Worm (Caenorhabditis elegans) whole organism, late embryonic: ENCODE data around the gene kel-1.
A peak's percentile ranks its signal among the peaks of the same experiment; 100 is the strongest.

ENCODE experiments used
- F13H6.1 ChIP-seq: sonication (generic microtip); optimal IDR thresholded peaks from 2 replicates; lab custom pipeline; 2016; ENCODE audit warnings: missing genetic modification characterization, missing compliant biosample characterization
- T23F11.4 ChIP-seq: fragments of 200-800 bp; sonication (Bioruptor generic); optimal IDR thresholded peaks from 2 replicates; lab custom pipeline; 2018; ENCODE audit warnings: mild to moderate bottlenecking, missing genetic modification characterization, missing compliant biosample characterization
- ama-1 ChIP-seq: fragments of 150-350 bp; optimal IDR thresholded peaks from 2 replicates; lab custom pipeline; 2014
- ceh-18 ChIP-seq: sonication (generic microtip); optimal IDR thresholded peaks from 2 replicates; lab custom pipeline; 2016; ENCODE audit warnings: missing genetic modification characterization, missing compliant biosample characterization
- ceh-22 ChIP-seq: sonication (generic microtip); optimal IDR thresholded peaks from 2 replicates; lab custom pipeline; 2017; ENCODE audit warnings: missing biosample characterization, missing genetic modification characterization
- ceh-30 ChIP-seq: fragments of 150-350 bp; optimal IDR thresholded peaks from 2 replicates; lab custom pipeline; 2014; ENCODE audit warnings: missing biosample characterization, missing genetic modification characterization
- ceh-31 ChIP-seq: sonication (generic microtip); optimal IDR thresholded peaks from 2 replicates; lab custom pipeline; 2016; ENCODE audit warnings: missing genetic modification characterization, missing compliant biosample characterization
- ceh-45 ChIP-seq: fragments of 200-800 bp; sonication (Bioruptor generic); IDR thresholded peaks from 2 replicates; pipeline ENCODE4 v1.3.6; 2022; ENCODE audit warnings: missing genetic modification reagents, missing genetic modification characterization, missing compliant biosample characterization
- ceh-9 ChIP-seq: sonication (generic microtip); optimal IDR thresholded peaks from 2 replicates; lab custom pipeline; 2016; ENCODE audit warnings: mild to moderate bottlenecking, missing genetic modification characterization, inconsistent platforms, missing compliant biosample characterization
- che-1 ChIP-seq: sonication (generic microtip); optimal IDR thresholded peaks from 2 replicates; lab custom pipeline; 2016; ENCODE audit warnings: mild to moderate bottlenecking, missing genetic modification characterization, missing compliant biosample characterization
- dmd-4 ChIP-seq: sonication (generic microtip); optimal IDR thresholded peaks from 2 replicates; lab custom pipeline; 2016; ENCODE audit warnings: borderline replicate concordance, missing genetic modification characterization, missing compliant biosample characterization
- dve-1 ChIP-seq: sonication (generic microtip); optimal IDR thresholded peaks from 2 replicates; lab custom pipeline; 2017; ENCODE audit warnings: antibody characterized with exemption, mild to moderate bottlenecking, missing genetic modification characterization, missing compliant biosample characterization
- ets-4 ChIP-seq: sonication (generic microtip); optimal IDR thresholded peaks from 2 replicates; lab custom pipeline; 2016; ENCODE audit warnings: missing genetic modification characterization, missing compliant biosample characterization
- fax-1 ChIP-seq: sonication (generic microtip); optimal IDR thresholded peaks from 2 replicates; lab custom pipeline; 2016; ENCODE audit warnings: missing genotype, missing genetic modification characterization, missing compliant biosample characterization
- gmeb-2 ChIP-seq: sonication (generic microtip); optimal IDR thresholded peaks from 2 replicates; lab custom pipeline; 2016; ENCODE audit warnings: missing genetic modification characterization, inconsistent platforms, missing compliant biosample characterization
- hlh-13 ChIP-seq: fragments of 200-800 bp; sonication (Bioruptor generic); optimal IDR thresholded peaks from 2 replicates; lab custom pipeline; 2018; ENCODE audit warnings: mild to moderate bottlenecking, missing genetic modification characterization, missing compliant biosample characterization
- hlh-15 ChIP-seq: sonication (generic microtip); optimal IDR thresholded peaks from 2 replicates; lab custom pipeline; 2016; ENCODE audit warnings: missing genetic modification characterization, missing compliant biosample characterization
- hlh-30 ChIP-seq: sonication (generic microtip); optimal IDR thresholded peaks from 2 replicates; lab custom pipeline; 2017; ENCODE audit warnings: antibody characterized with exemption, missing genetic modification characterization, missing compliant biosample characterization; ENCODE audit not compliant: insufficient read depth
- hlh-6 ChIP-seq: sonication (generic microtip); optimal IDR thresholded peaks from 2 replicates; lab custom pipeline; 2016; ENCODE audit warnings: missing genotype, missing genetic modification characterization, missing compliant biosample characterization
- hlh-8 ChIP-seq: sonication (generic microtip); optimal IDR thresholded peaks from 2 replicates; lab custom pipeline; 2016; ENCODE audit warnings: missing genotype, missing genetic modification characterization, missing compliant biosample characterization
- lim-6 ChIP-seq: sonication (generic microtip); optimal IDR thresholded peaks from 2 replicates; lab custom pipeline; 2016; ENCODE audit warnings: missing genetic modification characterization, missing compliant biosample characterization
- lin-11 ChIP-seq: fragments of 200-800 bp; sonication (Bioruptor generic); optimal IDR thresholded peaks from 2 replicates; lab custom pipeline; 2018; ENCODE audit warnings: mild to moderate bottlenecking, missing genetic modification characterization, missing compliant biosample characterization
- madf-2 ChIP-seq: sonication (generic microtip); optimal IDR thresholded peaks from 2 replicates; lab custom pipeline; 2017; ENCODE audit warnings: missing genetic modification characterization, missing compliant biosample characterization
- nfya-1 ChIP-seq: sonication (generic microtip); optimal IDR thresholded peaks from 2 replicates; lab custom pipeline; 2017; ENCODE audit warnings: missing genetic modification characterization, mild to moderate bottlenecking, missing compliant biosample characterization, antibody characterized with exemption, moderate library complexity
- odd-2 ChIP-seq: sonication (generic microtip); optimal IDR thresholded peaks from 2 replicates; lab custom pipeline; 2017; ENCODE audit warnings: antibody characterized with exemption, mild to moderate bottlenecking, missing genetic modification characterization, missing compliant biosample characterization
- pag-3 ChIP-seq: sonication (generic microtip); optimal IDR thresholded peaks from 2 replicates; lab custom pipeline; 2016; ENCODE audit warnings: missing compliant biosample characterization, missing genetic modification characterization, borderline replicate concordance
- pat-9 ChIP-seq: fragments of 200-800 bp; sonication (Bioruptor generic); optimal IDR thresholded peaks from 2 replicates; lab custom pipeline; 2018; ENCODE audit warnings: mild to moderate bottlenecking, missing genetic modification characterization, moderate library complexity, missing compliant biosample characterization
- pqm-1 ChIP-seq: sonication (generic microtip); optimal IDR thresholded peaks from 2 replicates; lab custom pipeline; 2016; ENCODE audit warnings: missing genetic modification characterization, missing compliant biosample characterization
- sdc-2 ChIP-seq: sonication (generic microtip); optimal IDR thresholded peaks from 2 replicates; lab custom pipeline; 2016; ENCODE audit warnings: missing genotype, missing genetic modification characterization, missing compliant biosample characterization
- sox-2 ChIP-seq: fragments of 200-800 bp; sonication (Bioruptor generic); IDR thresholded peaks from 2 replicates; pipeline ENCODE4 v1.3.6; 2022; ENCODE audit warnings: missing genetic modification reagents, missing genetic modification characterization, missing compliant biosample characterization
- tbx-2 ChIP-seq: sonication (generic microtip); optimal IDR thresholded peaks from 2 replicates; lab custom pipeline; 2016; ENCODE audit warnings: missing genetic modification characterization, missing compliant biosample characterization
- unc-42 ChIP-seq: sonication (generic microtip); optimal IDR thresholded peaks from 2 replicates; lab custom pipeline; 2016; ENCODE audit warnings: missing genotype, missing genetic modification characterization, missing compliant biosample characterization
- unc-55 ChIP-seq: sonication (generic microtip); optimal IDR thresholded peaks from 2 replicates; lab custom pipeline; 2017; ENCODE audit warnings: missing biosample characterization, missing genetic modification reagents, missing genetic modification characterization
- unc-86 ChIP-seq: sonication (generic microtip); optimal IDR thresholded peaks from 2 replicates; lab custom pipeline; 2016; ENCODE audit warnings: missing genetic modification characterization, missing compliant biosample characterization
- zip-5 ChIP-seq: sonication (generic microtip); optimal IDR thresholded peaks from 2 replicates; lab custom pipeline; 2016; ENCODE audit warnings: missing genetic modification characterization, missing compliant biosample characterization
- ztf-16 ChIP-seq: sonication (generic microtip); optimal IDR thresholded peaks from 2 replicates; lab custom pipeline; 2017; ENCODE audit warnings: missing genetic modification characterization, missing compliant biosample characterization

kel-1 gene

ce11 chrII:11680220-11680619 is 8.5 kb upstream of the kel-1 start:
- no peak for TF ChIP-seq unc-42 (tag; lab: Kevin White, UChicago)
- TF ChIP-seq ztf-16 (tag; lab: Kevin White, UChicago) = no peak
- TF ChIP-seq ceh-45 = no peak
- TF ChIP-seq hlh-8 (tag; lab: Kevin White, UChicago) = no peak
- no peak for TF ChIP-seq hlh-6
- TF ChIP-seq gmeb-2 (tag; lab: Kevin White, UChicago) = no peak
- TF ChIP-seq ceh-9 (tag; lab: Kevin White, UChicago) = no peak
- TF ChIP-seq lim-6 (tag; lab: Kevin White, UChicago) = no peak
- no peak for TF ChIP-seq sox-2 (GFP tag; lab: Robert Waterston, UW)
- TF ChIP-seq pag-3 (tag; lab: Kevin White, UChicago) = no peak
- no peak for TF ChIP-seq che-1
- TF ChIP-seq F13H6.1 = no peak
- no peak for TF ChIP-seq ets-4 (tag; lab: Kevin White, UChicago)
- TF ChIP-seq zip-5 = no peak

ce11 chrII:11681136-11681824 is 7.5 kb upstream of the kel-1 start, which contains the start of the genes sfxn-1.4 and C47D12.4:
Gene sfxn-1.4 (minus strand): TSS chrII:11681236.
Gene C47D12.4 (plus strand): TSS chrII:11681774.
- TF ChIP-seq lin-11 (tag; lab: Kevin White, UChicago) = no peak
- TF ChIP-seq unc-86 = no peak
- no peak for TF ChIP-seq T23F11.4 (GFP tag; lab: Kevin White, UChicago)
- TF ChIP-seq tbx-2 (tag; lab: Kevin White, UChicago) = no peak
- TF ChIP-seq dve-1 (tag; lab: Kevin White, UChicago) = no peak
- no peak for TF ChIP-seq zip-5
- no peak for TF ChIP-seq ceh-22 (tag; lab: Kevin White, UChicago)
- no peak for TF ChIP-seq lim-6 (tag; lab: Kevin White, UChicago)
- no peak for TF ChIP-seq odd-2 (tag; lab: Kevin White, UChicago)
- no peak for TF ChIP-seq hlh-13 (GFP tag; lab: Kevin White, UChicago)
- no peak for TF ChIP-seq dmd-4 (tag; lab: Kevin White, UChicago)
- TF ChIP-seq ceh-30 (tag; lab: Kevin White, UChicago) = no peak
- no peak for TF ChIP-seq madf-2 (tag; lab: Kevin White, UChicago)
- no peak for TF ChIP-seq fax-1 (tag; lab: Kevin White, UChicago)
- TF ChIP-seq, all 69 proteins: peak for 0

- TF ChIP-seq ztf-16 (tag; lab: Kevin White, UChicago) = no peak
- TF ChIP-seq hlh-15 (tag; lab: Kevin White, UChicago) = no peak
- TF ChIP-seq ama-1 (lab: Kevin White, UChicago) = no peak
- TF ChIP-seq ceh-18 (tag; lab: Kevin White, UChicago) = no peak
- TF ChIP-seq tbx-2 (tag; lab: Kevin White, UChicago) = no peak
- TF ChIP-seq pqm-1 = no peak
- TF ChIP-seq hlh-30 (tag; lab: Kevin White, UChicago) = no peak
- no peak for TF ChIP-seq dmd-4 (tag; lab: Kevin White, UChicago)
- no peak for TF ChIP-seq ceh-9 (tag; lab: Kevin White, UChicago)
- TF ChIP-seq unc-86 = no peak
- TF ChIP-seq lin-11 (tag; lab: Kevin White, UChicago) = no peak
- no peak for TF ChIP-seq F13H6.1
These were observed 3.6 kb upstream of the kel-1 start, which contains the start of gene C47D12.5 for ce11 chrII:11685177-11685576. Gene C47D12.5 (minus strand): TSS chrII:11685277.

DNA sequence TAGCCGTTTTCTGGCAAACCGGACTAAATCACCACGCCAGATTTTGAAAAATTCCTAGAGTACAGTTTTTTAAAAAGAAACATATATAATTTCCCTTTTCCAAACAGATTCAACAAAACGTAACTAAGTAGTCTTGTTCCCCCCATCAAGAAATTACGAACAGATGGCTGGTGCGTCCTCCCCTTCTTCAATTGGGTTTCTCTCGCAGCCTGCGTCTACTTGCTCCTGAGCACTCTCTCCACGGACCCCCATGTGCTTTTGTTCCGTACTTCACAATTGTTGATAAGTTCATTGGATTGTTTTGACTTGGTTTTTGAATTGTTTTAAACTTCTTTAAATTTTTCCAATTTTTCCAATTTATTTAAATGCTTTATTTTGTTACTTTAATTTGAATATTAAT is 732 bp upstream of the kel-1 start:
- TF ChIP-seq pat-9 (tag; lab: Kevin White, UChicago) = no peak
- TF ChIP-seq unc-55 (GFP tag; lab: Kevin White, UChicago) = peak; percentile 8
- TF ChIP-seq T23F11.4 (GFP tag; lab: Kevin White, UChicago) = no peak
- TF ChIP-seq hlh-8 (tag; lab: Kevin White, UChicago) = peak; percentile 73
- peak; percentile 1 for TF ChIP-seq ceh-31 (tag; lab: Kevin White, UChicago)
- peak; percentile 59 for TF ChIP-seq unc-42 (tag; lab: Kevin White, UChicago)
- peak; percentile 29 for TF ChIP-seq nfya-1
- TF ChIP-seq sdc-2 = no peak
